Fruit fly (Drosophila melanogaster) whole organism, embryonic: Measurements from ENCODE around the gene CG6843.
A peak's percentile ranks its signal among the peaks of the same experiment; 100 is the strongest.

Source experiments
- Atf-2 ChIP-seq: fragments of 200-800 bp; sonication (Bioruptor generic); optimal IDR thresholded peaks from 2 replicates; lab custom pipeline; 2016; ENCODE audit warnings: missing biosample characterization, missing genetic modification characterization
- CG10147 ChIP-seq: fragments of 200-800 bp; sonication (Bioruptor generic); optimal IDR thresholded peaks from 2 replicates; lab custom pipeline; 2019; ENCODE audit warnings: missing biosample characterization, mild to moderate bottlenecking, missing genetic modification characterization, moderate library complexity
- CG10209 ChIP-seq: fragments of 200-800 bp; sonication (Bioruptor generic); optimal IDR thresholded peaks from 3 replicates; lab custom pipeline; 2017; ENCODE audit warnings: missing biosample characterization, mild to moderate bottlenecking, missing genetic modification characterization, missing genetic modification reagents
- CG10543 ChIP-seq: fragments of 200-800 bp; sonication (Bioruptor generic); optimal IDR thresholded peaks from 3 replicates; lab custom pipeline; 2017; ENCODE audit warnings: missing biosample characterization, mild to moderate bottlenecking, missing genetic modification characterization, moderate library complexity
- CG12236 ChIP-seq: fragments of 200-800 bp; sonication (Bioruptor generic); optimal IDR thresholded peaks from 2 replicates; lab custom pipeline; 2016; ENCODE audit warnings: missing biosample characterization, missing genetic modification characterization
- CG12299 ChIP-seq: fragments of 200-800 bp; sonication (Bioruptor generic); optimal IDR thresholded peaks from 2 replicates; lab custom pipeline; 2018; ENCODE audit warnings: missing biosample characterization, mild to moderate bottlenecking, missing genetic modification characterization
- CG14441 ChIP-seq: fragments of 200-800 bp; sonication (Bioruptor generic); IDR thresholded peaks from 2 replicates; pipeline ENCODE4 v1.3.6; 2022; ENCODE audit warnings: missing biosample characterization, missing genetic modification characterization
- CG14860 ChIP-seq: fragments of 200-800 bp; sonication (Bioruptor generic); IDR thresholded peaks from 3 replicates; pipeline ENCODE4 v1.3.6; 2022; ENCODE audit warnings: missing biosample characterization, missing genetic modification characterization; ENCODE audit not compliant: partially characterized antibody
- CG1529 ChIP-seq: fragments of 200-800 bp; sonication (Bioruptor generic); optimal IDR thresholded peaks from 3 replicates; lab custom pipeline; 2018; ENCODE audit warnings: missing biosample characterization, missing genetic modification characterization
- CG15479 ChIP-seq: fragments of 200-800 bp; sonication (Bioruptor generic); optimal IDR thresholded peaks from 3 replicates; lab custom pipeline; 2019; ENCODE audit warnings: missing biosample characterization, mild to moderate bottlenecking, missing genetic modification characterization, moderate library complexity
- CG1647 ChIP-seq: fragments of 200-800 bp; sonication (Bioruptor generic); optimal IDR thresholded peaks from 3 replicates; lab custom pipeline; 2016; ENCODE audit warnings: missing biosample characterization, missing genetic modification characterization
- CG17359 ChIP-seq: fragments of 200-800 bp; sonication (Bioruptor generic); optimal IDR thresholded peaks from 3 replicates; lab custom pipeline; 2018; ENCODE audit warnings: missing biosample characterization, mild to moderate bottlenecking, missing genetic modification characterization, moderate library complexity
- CG17912 ChIP-seq: fragments of 200-800 bp; sonication (Bioruptor generic); optimal IDR thresholded peaks from 2 replicates; lab custom pipeline; 2018; ENCODE audit warnings: missing biosample characterization, mild to moderate bottlenecking, missing genetic modification characterization
- CG2199 ChIP-seq: fragments of 200-800 bp; sonication (Bioruptor generic); IDR thresholded peaks from 3 replicates; pipeline ENCODE4 v1.3.6; 2022; ENCODE audit warnings: missing biosample characterization, missing genetic modification characterization
- CG2875 ChIP-seq: fragments of 200-800 bp; sonication (Bioruptor generic); optimal IDR thresholded peaks from 2 replicates; lab custom pipeline; 2017; ENCODE audit warnings: missing biosample characterization, mild to moderate bottlenecking, missing genetic modification characterization, missing genetic modification reagents
- CG34376 ChIP-seq: fragments of 200-800 bp; sonication (Bioruptor generic); optimal IDR thresholded peaks from 2 replicates; lab custom pipeline; 2018; ENCODE audit warnings: missing biosample characterization, mild to moderate bottlenecking, missing genetic modification characterization
- CG4360 ChIP-seq: fragments of 200-800 bp; sonication (Bioruptor generic); IDR thresholded peaks from 2 replicates; pipeline ENCODE4 v1.3.6; 2022; ENCODE audit warnings: missing biosample characterization, missing genetic modification characterization
- CG6254 ChIP-seq: fragments of 200-800 bp; sonication (Bioruptor generic); optimal IDR thresholded peaks from 3 replicates; lab custom pipeline; 2017; ENCODE audit warnings: mild to moderate bottlenecking, missing biosample characterization, missing genetic modification reagents, missing genetic modification characterization
- CG6654 ChIP-seq: fragments of 200-800 bp; sonication (Bioruptor generic); optimal IDR thresholded peaks from 2 replicates; lab custom pipeline; 2017; ENCODE audit warnings: missing biosample characterization, mild to moderate bottlenecking, missing genetic modification characterization
- CG8089 ChIP-seq: fragments of 200-800 bp; sonication (Bioruptor generic); optimal IDR thresholded peaks from 3 replicates; lab custom pipeline; 2016; ENCODE audit warnings: missing biosample characterization, missing genetic modification characterization
- CG8765 ChIP-seq: fragments of 200-800 bp; sonication (Bioruptor generic); IDR thresholded peaks from 2 replicates; pipeline ENCODE4 v1.3.6; 2022; ENCODE audit warnings: missing biosample characterization, missing genetic modification characterization
- CG9215 ChIP-seq: fragments of 200-800 bp; sonication (Bioruptor generic); IDR thresholded peaks from 2 replicates; pipeline ENCODE4 v1.3.6; 2022; ENCODE audit warnings: missing biosample characterization, missing genetic modification characterization
- Dip2 ChIP-seq: fragments of 200-800 bp; sonication (Bioruptor generic); IDR thresholded peaks from 2 replicates; pipeline ENCODE4 v1.3.6; 2022; ENCODE audit warnings: missing biosample characterization, missing genetic modification characterization
- Fer1 ChIP-seq: fragments of 200-800 bp; sonication (Bioruptor generic); optimal IDR thresholded peaks from 2 replicates; lab custom pipeline; 2017; ENCODE audit warnings: missing biosample characterization, mild to moderate bottlenecking, missing genetic modification characterization
- Gug ChIP-seq: fragments of 200-800 bp; sonication (Bioruptor generic); IDR thresholded peaks from 4 replicates; pipeline ENCODE4 v1.3.6; 2022; ENCODE audit warnings: missing biosample characterization, missing genetic modification characterization
- HLHmδ ChIP-seq: fragments of 200-800 bp; sonication (Bioruptor generic); optimal IDR thresholded peaks from 2 replicates; lab custom pipeline; 2018; ENCODE audit warnings: missing biosample characterization, mild to moderate bottlenecking, missing genetic modification characterization, moderate library complexity
- Hand ChIP-seq: fragments of 200-800 bp; sonication (Bioruptor generic); optimal IDR thresholded peaks from 2 replicates; lab custom pipeline; 2017; ENCODE audit warnings: mild to moderate bottlenecking, missing biosample characterization, missing genetic modification reagents, missing genetic modification characterization
- Hsf ChIP-seq: fragments of 200-800 bp; sonication (Bioruptor generic); optimal IDR thresholded peaks from 3 replicates; lab custom pipeline; 2016; ENCODE audit warnings: missing biosample characterization, missing genetic modification characterization
- Jarid2 ChIP-seq: fragments of 200-800 bp; sonication (Bioruptor generic); optimal IDR thresholded peaks from 3 replicates; lab custom pipeline; 2017; ENCODE audit warnings: mild to moderate bottlenecking, missing biosample characterization, missing genetic modification reagents, missing genetic modification characterization
- Lpt ChIP-seq: fragments of >200 bp; optimal IDR thresholded peaks from 2 replicates; lab custom pipeline; 2018; ENCODE audit warnings: missing biosample characterization, missing genetic modification characterization
- MTF-1 ChIP-seq: fragments of 200-800 bp; sonication (Bioruptor generic); optimal IDR thresholded peaks from 2 replicates; lab custom pipeline; 2018; ENCODE audit warnings: missing biosample characterization, mild to moderate bottlenecking, missing genetic modification characterization, borderline replicate concordance
- Neu2 ChIP-seq: fragments of 200-800 bp; sonication (Bioruptor generic); optimal IDR thresholded peaks from 3 replicates; lab custom pipeline; 2016; ENCODE audit warnings: missing biosample characterization, missing genetic modification characterization, borderline replicate concordance
- Optix ChIP-seq: fragments of 200-800 bp; sonication (Bioruptor generic); IDR thresholded peaks from 3 replicates; pipeline ENCODE4 v1.3.6; 2022; ENCODE audit warnings: missing biosample characterization, missing genetic modification characterization
- Poxn ChIP-seq: fragments of 200-800 bp; sonication (Bioruptor generic); IDR thresholded peaks from 2 replicates; pipeline ENCODE4 v1.3.6; 2022; ENCODE audit warnings: missing biosample characterization, missing genetic modification characterization
- Taf1 ChIP-seq: fragments of 200-800 bp; sonication (Bioruptor generic); IDR thresholded peaks from 2 replicates; pipeline ENCODE4 v1.3.6; 2022; ENCODE audit warnings: missing biosample characterization, missing genetic modification characterization
- Trl ChIP-seq, 3 experiments: fragments of >200 bp in 2 of 3; fragments of 200-800 bp in 1 of 3; sonication (Bioruptor generic) in 1 of 3; optimal IDR thresholded peaks; 2 replicates in 1 of 3; 3 replicates in 2 of 3; lab custom pipeline; 2016 to 2017; ENCODE audit warnings: missing biosample characterization in 1 of 3, missing genetic modification characterization in 1 of 3
- chinmo ChIP-seq: fragments of 200-800 bp; sonication (Bioruptor generic); IDR thresholded peaks from 4 replicates; pipeline ENCODE4 v1.3.6; 2022; ENCODE audit warnings: missing biosample characterization, missing genetic modification characterization; ENCODE audit not compliant: partially characterized antibody
- chn ChIP-seq: fragments of 200-800 bp; sonication (Bioruptor generic); optimal IDR thresholded peaks from 2 replicates; lab custom pipeline; 2016; ENCODE audit warnings: missing biosample characterization, missing genetic modification characterization
- crc ChIP-seq: fragments of 200-800 bp; sonication (Bioruptor generic); optimal IDR thresholded peaks from 2 replicates; lab custom pipeline; 2016; ENCODE audit warnings: missing biosample characterization, missing genetic modification characterization
- crol ChIP-seq: fragments of 200-800 bp; sonication (Bioruptor generic); IDR thresholded peaks from 2 replicates; pipeline ENCODE4 v1.3.6; 2022; ENCODE audit warnings: missing biosample characterization, missing genetic modification characterization
- eyg ChIP-seq: fragments of 200-800 bp; sonication (Bioruptor generic); optimal IDR thresholded peaks from 3 replicates; lab custom pipeline; 2016; ENCODE audit warnings: missing biosample characterization, missing genetic modification characterization
- grau ChIP-seq: fragments of 200-800 bp; optimal IDR thresholded peaks from 3 replicates; lab custom pipeline; 2019; ENCODE audit warnings: missing biosample characterization, mild to moderate bottlenecking, missing genetic modification characterization, moderate library complexity
- lbe ChIP-seq: fragments of 200-800 bp; sonication (Bioruptor generic); optimal IDR thresholded peaks from 2 replicates; lab custom pipeline; 2016; ENCODE audit warnings: missing biosample characterization, mild to moderate bottlenecking, missing genetic modification characterization
- pros ChIP-seq: fragments of 200-800 bp; sonication (Bioruptor generic); optimal IDR thresholded peaks from 3 replicates; lab custom pipeline; 2019; ENCODE audit warnings: missing biosample characterization, mild to moderate bottlenecking, missing genetic modification characterization, moderate library complexity
- pum ChIP-seq: fragments of 200-800 bp; sonication (Bioruptor generic); optimal IDR thresholded peaks from 2 replicates; lab custom pipeline; 2016; ENCODE audit warnings: missing biosample characterization, missing genetic modification characterization
- sd ChIP-seq: fragments of 200-800 bp; sonication (Bioruptor generic); optimal IDR thresholded peaks from 3 replicates; lab custom pipeline; 2018; ENCODE audit warnings: missing biosample characterization, mild to moderate bottlenecking, missing genetic modification characterization, moderate library complexity
- sens ChIP-seq: fragments of 200-800 bp; sonication (Bioruptor generic); peaks from one replicate; lab custom pipeline; 2016; ENCODE audit warnings: missing biosample characterization, missing genetic modification characterization
- sisA ChIP-seq: fragments of 200-800 bp; sonication (Bioruptor generic); IDR thresholded peaks from 2 replicates; pipeline ENCODE4 v1.3.6; 2022; ENCODE audit warnings: missing biosample characterization, missing genetic modification characterization
- sr ChIP-seq: fragments of 200-800 bp; sonication (Bioruptor generic); IDR thresholded peaks from 3 replicates; pipeline ENCODE4 v1.3.6; 2022; ENCODE audit warnings: missing biosample characterization, missing genetic modification characterization
- tx ChIP-seq: fragments of 200-800 bp; sonication (Bioruptor generic); optimal IDR thresholded peaks from 2 replicates; lab custom pipeline; 2016; ENCODE audit warnings: missing biosample characterization, missing genetic modification characterization

Gene CG6843

DNA sequence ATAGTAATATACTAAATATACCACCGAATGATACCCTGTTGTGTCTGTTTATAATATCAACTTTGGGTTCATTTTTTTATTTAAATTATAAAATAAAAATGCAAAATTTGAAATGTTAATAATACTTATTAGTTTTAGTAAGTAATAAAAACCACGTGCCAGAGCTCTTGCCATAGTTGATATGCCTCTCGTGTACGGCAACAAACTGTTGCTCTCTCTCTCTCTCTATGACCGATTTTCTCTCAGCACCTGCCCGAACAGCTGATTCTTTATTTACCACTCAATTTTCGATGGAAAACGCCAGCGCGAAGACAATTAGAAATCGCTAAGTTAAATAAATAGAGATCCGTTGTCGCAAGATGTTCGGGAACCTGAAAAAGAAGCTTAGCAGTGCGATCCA, 33.9 kb upstream of the CG6843 start, which contains the start of gene Dysb (continued):
- TF ChIP-seq Optix (peak; percentile 84), chinmo (GFP tag; lab: Robert Waterston, UW) (no peak), crol (GFP tag; lab: Robert Waterston, UW) (no peak), CG14860 (no peak), grau (tag; lab: Kevin White, UChicago) (peak; percentile 88), CG1529 (GFP tag; lab: Kevin White, UChicago) (peak; percentile 75), CG14441 (peak; percentile 90), CG6654 (GFP tag; lab: Kevin White, UChicago) (peak; percentile 38), CG34376 (GFP tag; lab: Kevin White, UChicago) (peak; percentile 88), HLHmδ (peak; percentile 61), pros (GFP tag; lab: Kevin White, UChicago) (no peak), sens (GFP tag; lab: Kevin White, UChicago) (peak; percentile 97), CG9215 (GFP tag; lab: Robert Waterston, UW) (no peak; the same call in 1 of the 2 replicates), tx (GFP tag; lab: Kevin White, UChicago) (peak; percentile 32), Gug (peak; percentile 90), Taf1 (GFP tag; lab: Robert Waterston, UW) (peak; percentile 71; the same call in 1 of the 2 replicates), CG8089 (GFP tag; lab: Kevin White, UChicago) (no peak), Neu2 (GFP tag; lab: Kevin White, UChicago) (no peak), CG17359 (tag; lab: Kevin White, UChicago) (peak; percentile 94), Hsf (GFP tag; lab: Kevin White, UChicago) (peak; percentile 72), CG8765 (GFP tag; lab: Robert Waterston, UW) (peak; percentile 74), Trl (optimal IDR thresholded peaks at IDR 0.05; lab: Kevin White, UChicago) (peak; percentile 82 to 84), Trl (GFP tag; optimal IDR thresholded peaks at IDR 0.05; lab: Kevin White, UChicago) (peak; percentile 64), CG1647 (GFP tag; lab: Kevin White, UChicago) (no peak), CG15479 (GFP tag; lab: Kevin White, UChicago) (no peak), Poxn (peak; percentile 48; the same call in 1 of the 2 replicates), pum (GFP tag; lab: Kevin White, UChicago) (peak; percentile 40), CG6254 (GFP tag; lab: Kevin White, UChicago) (peak; percentile 83), CG10147 (GFP tag; lab: Kevin White, UChicago) (peak; percentile 81), sisA (GFP tag; lab: Robert Waterston, UW) (peak; percentile 85), crc (GFP tag; lab: Kevin White, UChicago) (peak; percentile 42), Lpt (GFP tag; lab: Kevin White, UChicago) (no peak), eyg (GFP tag; lab: Kevin White, UChicago) (peak; percentile 46), CG10209 (GFP tag; lab: Kevin White, UChicago) (peak; percentile 88), CG2875 (GFP tag; lab: Kevin White, UChicago) (peak; percentile 82), CG12236 (no peak), CG12299 (tag; lab: Kevin White, UChicago) (peak; percentile 86), sd (peak; percentile 63), Fer1 (GFP tag; lab: Kevin White, UChicago) (peak; percentile 90), Atf-2 (GFP tag; lab: Kevin White, UChicago) (peak; percentile 53), CG4360 (GFP tag; lab: Robert Waterston, UW) (no peak; the same call in 1 of the 2 replicates), CG2199 (GFP tag; lab: Robert Waterston, UW) (peak; percentile 63; the same call in 1 of the 3 replicates), chn (GFP tag; lab: Kevin White, UChicago) (peak; percentile 67), MTF-1 (GFP tag; lab: Kevin White, UChicago) (peak; percentile 84), lbe (GFP tag; lab: Kevin White, UChicago) (peak; percentile 84), sr (GFP tag; lab: Robert Waterston, UW) (no peak; the same call in 2 of the 3 replicates), Hand (peak; percentile 81), Dip2 (GFP tag; lab: Robert Waterston, UW) (no peak), CG10543 (peak; percentile 83), CG17912 (GFP tag; lab: Kevin White, UChicago) (peak; percentile 27), Jarid2 (GFP tag; lab: Kevin White, UChicago) (peak; percentile 51)
